Fruit fly (Drosophila melanogaster): ENCODE data around the gene Gale.
A peak's percentile ranks its signal among the peaks of the same experiment; 100 is the strongest.

DNA sequence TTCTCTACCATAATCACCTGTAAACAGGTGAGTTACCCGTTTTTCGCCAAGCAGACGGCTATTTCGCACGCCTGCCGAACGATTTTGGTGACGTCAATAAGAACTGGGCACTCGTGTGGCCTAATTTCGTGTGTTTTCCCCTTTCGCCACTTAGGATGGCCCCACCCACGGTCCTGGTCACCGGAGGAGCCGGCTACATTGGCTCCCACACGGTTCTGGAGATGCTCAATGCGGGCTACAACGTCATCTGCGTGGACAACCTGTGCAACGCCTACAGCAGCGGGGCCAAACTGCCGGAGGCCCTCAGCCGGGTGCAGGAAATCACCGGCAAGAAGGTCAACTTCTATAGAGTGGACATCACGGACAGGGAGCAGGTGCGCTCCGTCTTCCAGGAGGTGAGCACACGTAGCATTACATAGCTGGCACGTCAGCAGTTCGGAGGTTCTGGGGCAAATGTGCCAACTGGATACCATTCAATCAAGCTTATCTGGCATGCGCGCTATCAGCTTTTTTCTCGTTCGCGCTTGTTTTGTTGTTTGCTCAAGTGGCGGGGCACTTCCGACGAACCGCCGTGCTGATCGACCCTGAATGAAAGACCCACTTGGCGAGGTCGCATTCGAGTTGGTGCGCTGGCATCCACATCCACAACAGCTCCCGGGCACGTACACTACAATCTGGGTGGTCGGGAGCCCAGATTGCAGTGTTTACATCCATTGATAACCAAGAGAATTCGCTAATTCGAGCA lies 842 bp downstream of the Gale start:
- TF ChIP-seq h (optimal IDR thresholded peaks at IDR 0.05) (no peak), insv (optimal IDR thresholded peaks at IDR 0.05) (no peak), Sin3A (optimal IDR thresholded peaks at IDR 0.05) (no peak), ttk (optimal IDR thresholded peaks at IDR 0.05) (peak; percentile 97), psq (optimal IDR thresholded peaks at IDR 0.05) (no peak)

Data from Kc167 (cell line).